Worm (Caenorhabditis elegans): ENCODE data around the gene aqp-8.

The aqp-8 gene

ce11 chrX:4678029-4678428 lies 26.7 kb downstream of the aqp-8 start, which contains the start of gene flp-11:
Gene flp-11 (minus strand): TSS chrX:4678129.
- TF ChIP-seq mep-1 (tag; optimal IDR thresholded peaks at IDR 0.05) = no peak
- no peak for TF ChIP-seq M03D4.4 (tag; optimal IDR thresholded peaks at IDR 0.05)
- TF ChIP-seq elt-3 (tag; optimal IDR thresholded peaks at IDR 0.05) = no peak
- no peak for TF ChIP-seq bed-3 (GFP tag; optimal IDR thresholded peaks at IDR 0.05)
- no peak for TF ChIP-seq ceh-43 (GFP tag; optimal IDR thresholded peaks at IDR 0.05)
- TF ChIP-seq lin-13 (tag; optimal IDR thresholded peaks at IDR 0.05) = no peak
- no peak for TF ChIP-seq lin-32 (GFP tag; optimal IDR thresholded peaks at IDR 0.05)
- no peak for TF ChIP-seq lsy-2 (tag; optimal IDR thresholded peaks at IDR 0.05)
- no peak for TF ChIP-seq tbx-8 (GFP tag; optimal IDR thresholded peaks at IDR 0.05)
- TF ChIP-seq ztf-11 (tag; optimal IDR thresholded peaks at IDR 0.05) = no peak
- TF ChIP-seq nhr-76 (tag; optimal IDR thresholded peaks at IDR 0.05) = no peak
- no peak for TF ChIP-seq nhr-2 (tag; optimal IDR thresholded peaks at IDR 0.05)
- no peak for TF ChIP-seq ceh-83 (GFP tag; optimal IDR thresholded peaks at IDR 0.05)

ce11 chrX:4676702-4677101 lies 28.1 kb downstream of the aqp-8 start:
- TF ChIP-seq mep-1 (tag; optimal IDR thresholded peaks at IDR 0.05) = no peak
- no peak for TF ChIP-seq ces-1 (GFP tag; optimal IDR thresholded peaks at IDR 0.05)
- no peak for TF ChIP-seq ztf-11 (tag; optimal IDR thresholded peaks at IDR 0.05)
- TF ChIP-seq unc-62 (GFP tag; optimal IDR thresholded peaks at IDR 0.05) = no peak
- TF ChIP-seq ham-2 (GFP tag; optimal IDR thresholded peaks at IDR 0.05) = no peak
- TF ChIP-seq M03D4.4 (tag; optimal IDR thresholded peaks at IDR 0.05) = no peak
- no peak for TF ChIP-seq nhr-76 (tag; optimal IDR thresholded peaks at IDR 0.05)
- TF ChIP-seq ceh-83 (GFP tag; optimal IDR thresholded peaks at IDR 0.05) = no peak
- TF ChIP-seq unc-39 (tag; optimal IDR thresholded peaks at IDR 0.05) = no peak
- TF ChIP-seq sem-2 (GFP tag; optimal IDR thresholded peaks at IDR 0.05) = no peak
- TF ChIP-seq nhr-237 (tag; optimal IDR thresholded peaks at IDR 0.05) = no peak

ce11 chrX:4673165-4673756 lies 31.5 kb downstream of the aqp-8 start, which contains the start of gene tmem-135:
Gene tmem-135 (plus strand): TSS chrX:4673706.
- no peak for TF ChIP-seq mep-1 (tag; optimal IDR thresholded peaks at IDR 0.05)
- TF ChIP-seq elt-3 (tag; optimal IDR thresholded peaks at IDR 0.05) = no peak
- no peak for TF ChIP-seq nhr-28 (tag; optimal IDR thresholded peaks at IDR 0.05)
- no peak for TF ChIP-seq ces-1 (GFP tag; optimal IDR thresholded peaks at IDR 0.05)
- no peak for TF ChIP-seq blmp-1 (tag; optimal IDR thresholded peaks at IDR 0.05)
- no peak for TF ChIP-seq lin-13 (tag; optimal IDR thresholded peaks at IDR 0.05)

ce11 chrX:4671837-4672236 lies 32.9 kb downstream of the aqp-8 start:
- TF ChIP-seq bed-3 (GFP tag; optimal IDR thresholded peaks at IDR 0.05) (no peak), flh-1 (GFP tag; optimal IDR thresholded peaks at IDR 0.05) (no peak), ceh-43 (GFP tag; optimal IDR thresholded peaks at IDR 0.05) (no peak), ceh-39 (tag; optimal IDR thresholded peaks at IDR 0.05) (no peak), hlh-1 (tag; optimal IDR thresholded peaks at IDR 0.05) (no peak), nhr-76 (tag; optimal IDR thresholded peaks at IDR 0.05) (no peak), zip-8 (tag; optimal IDR thresholded peaks at IDR 0.05) (no peak), snpc-4 (tag; optimal IDR thresholded peaks at IDR 0.05) (no peak), mls-2 (tag; optimal IDR thresholded peaks at IDR 0.05) (no peak), nhr-12 (tag; optimal IDR thresholded peaks at IDR 0.05) (no peak), nhr-2 (tag; optimal IDR thresholded peaks at IDR 0.05) (no peak), lin-32 (GFP tag; optimal IDR thresholded peaks at IDR 0.05) (no peak), mab-5 (tag; optimal IDR thresholded peaks at IDR 0.05) (no peak), sptf-1 (tag; optimal IDR thresholded peaks at IDR 0.05) (no peak), M03D4.4 (tag; optimal IDR thresholded peaks at IDR 0.05) (no peak), lsy-2 (tag; optimal IDR thresholded peaks at IDR 0.05) (no peak), nhr-28 (tag; optimal IDR thresholded peaks at IDR 0.05) (no peak), nhr-237 (tag; optimal IDR thresholded peaks at IDR 0.05) (no peak), drap-1 (GFP tag; optimal IDR thresholded peaks at IDR 0.05) (no peak), pha-4 (tag; optimal IDR thresholded peaks at IDR 0.05) (no peak)

ce11 chrX:4667788-4668187 lies 37.0 kb downstream of the aqp-8 start, which contains the start of gene mfsd-12:
Gene mfsd-12 (plus strand): TSS chrX:4668088.
- TF ChIP-seq nhr-237 (tag; optimal IDR thresholded peaks at IDR 0.05) = no peak
- no peak for TF ChIP-seq ham-2 (GFP tag; optimal IDR thresholded peaks at IDR 0.05)
- TF ChIP-seq zip-8 (tag; optimal IDR thresholded peaks at IDR 0.05) = no peak
- TF ChIP-seq mls-2 (tag; optimal IDR thresholded peaks at IDR 0.05) = no peak
- TF ChIP-seq sptf-1 (tag; optimal IDR thresholded peaks at IDR 0.05) = no peak
- no peak for TF ChIP-seq nhr-12 (tag; optimal IDR thresholded peaks at IDR 0.05)
- no peak for TF ChIP-seq unc-62 (GFP tag; optimal IDR thresholded peaks at IDR 0.05)
- TF ChIP-seq tbx-8 (GFP tag; optimal IDR thresholded peaks at IDR 0.05) = no peak
- TF ChIP-seq sem-2 (GFP tag; optimal IDR thresholded peaks at IDR 0.05) = no peak
- TF ChIP-seq nhr-76 (tag; optimal IDR thresholded peaks at IDR 0.05) = no peak
- no peak for TF ChIP-seq nhr-2 (tag; optimal IDR thresholded peaks at IDR 0.05)
- no peak for TF ChIP-seq ceh-43 (GFP tag; optimal IDR thresholded peaks at IDR 0.05)
- no peak for TF ChIP-seq blmp-1 (tag; optimal IDR thresholded peaks at IDR 0.05)
- no peak for TF ChIP-seq flh-1 (GFP tag; optimal IDR thresholded peaks at IDR 0.05)
- no peak for TF ChIP-seq bed-3 (GFP tag; optimal IDR thresholded peaks at IDR 0.05)
- no peak for TF ChIP-seq unc-39 (tag; optimal IDR thresholded peaks at IDR 0.05)
- no peak for TF ChIP-seq elt-1 (tag; optimal IDR thresholded peaks at IDR 0.05; ENCODE audit: borderline replicate concordance, insufficient read depth)
